Worm (Caenorhabditis elegans) whole organism, early embryonic: ENCODE measurements around the gene F36H12.10.
"Not testable (repeated sequence)": the region's sequence is repeated elsewhere in the genome, so short reads cannot be mapped to it uniquely, and the experiment has no call there.

Experiments used
- F13C5.2 ChIP-seq: sonication (generic microtip); optimal IDR thresholded peaks from 2 replicates; lab custom pipeline; 2017; ENCODE audit warnings: mild to moderate bottlenecking, missing genetic modification characterization, inconsistent platforms, missing compliant biosample characterization
- aly-1 ChIP-seq: sonication (generic microtip); optimal IDR thresholded peaks from 2 replicates; lab custom pipeline; 2016; ENCODE audit warnings: missing genetic modification characterization, missing compliant biosample characterization
- ama-1 ChIP-seq: fragments of 150-350 bp; optimal IDR thresholded peaks from 2 replicates; lab custom pipeline; 2014
- ceh-13 ChIP-seq: fragments of 200-800 bp; sonication (Bioruptor generic); optimal IDR thresholded peaks from 2 replicates; lab custom pipeline; 2018; ENCODE audit warnings: mild to moderate bottlenecking, missing genetic modification characterization, missing compliant biosample characterization
- ceh-36 ChIP-seq: sonication (generic microtip); optimal IDR thresholded peaks from 2 replicates; lab custom pipeline; 2016; ENCODE audit warnings: missing genetic modification characterization, inconsistent platforms, missing compliant biosample characterization
- ets-7 ChIP-seq: sonication (generic microtip); optimal IDR thresholded peaks from 2 replicates; lab custom pipeline; 2016; ENCODE audit warnings: missing genotype, missing genetic modification characterization, missing compliant biosample characterization
- flt-1 ChIP-seq: fragments of 200-800 bp; sonication (Bioruptor generic); IDR thresholded peaks from 2 replicates; pipeline ENCODE4 v1.3.6; 2022; ENCODE audit warnings: missing genetic modification characterization, missing compliant biosample characterization
- hmbx-1 ChIP-seq: sonication (generic microtip); optimal IDR thresholded peaks from 2 replicates; lab custom pipeline; 2016; ENCODE audit warnings: mild to moderate bottlenecking, missing genetic modification characterization, missing compliant biosample characterization
- hmg-4 ChIP-seq: fragments of 200-800 bp; sonication (Bioruptor generic); optimal IDR thresholded peaks from 2 replicates; lab custom pipeline; 2018; ENCODE audit warnings: mild to moderate bottlenecking, missing genetic modification characterization, missing compliant biosample characterization
- hnd-1 ChIP-seq: sonication (generic microtip); optimal IDR thresholded peaks from 2 replicates; lab custom pipeline; 2016; ENCODE audit warnings: missing genetic modification characterization, missing compliant biosample characterization
- pes-1 ChIP-seq: fragments of 200-800 bp; sonication (Bioruptor generic); IDR thresholded peaks from 2 replicates; pipeline ENCODE4 v1.3.6; 2022; ENCODE audit warnings: missing genetic modification reagents, missing genetic modification characterization, missing compliant biosample characterization
- scrt-1 ChIP-seq: fragments of 200-800 bp; sonication (Bioruptor generic); IDR thresholded peaks from 2 replicates; pipeline ENCODE4 v1.3.6; 2022; ENCODE audit warnings: missing genetic modification characterization, missing compliant biosample characterization
- sea-1 ChIP-seq: fragments of 200-800 bp; sonication (Bioruptor generic); conservative IDR thresholded peaks from 2 replicates; pipeline ENCODE4 v1.3.6; 2022; ENCODE audit warnings: missing genetic modification characterization, missing compliant biosample characterization
- tbx-37 ChIP-seq: fragments of 200-800 bp; sonication (Bioruptor generic); conservative IDR thresholded peaks from 2 replicates; pipeline ENCODE4 v1.3.6; 2022; ENCODE audit warnings: missing genetic modification reagents, missing genetic modification characterization, missing compliant biosample characterization

ce11 chrIV:5225277-5225822 lies 29.2 kb downstream of the F36H12.10 start, which contains the start of gene cylc-1:
- not testable (repeated sequence) for TF ChIP-seq ets-7 (tag; lab: Kevin White, UChicago); ceh-13; scrt-1 (GFP tag; lab: Robert Waterston, UW); pes-1; F13C5.2 (tag; lab: Kevin White, UChicago); ama-1 (lab: Kevin White, UChicago); tbx-37; hmg-4; ceh-36 (tag; lab: Kevin White, UChicago); hmbx-1 (tag; lab: Kevin White, UChicago); flt-1; aly-1; sea-1 (GFP tag; lab: Robert Waterston, UW); hnd-1 (tag; lab: Kevin White, UChicago)
